Worm (Caenorhabditis elegans) whole organism, L3 larva: Measurements from ENCODE around the gene srh-100.

Source experiments
- R02D3.7 ChIP-seq: fragments of 150-350 bp; optimal IDR thresholded peaks from 2 replicates; lab custom pipeline; 2014; ENCODE audit warnings: missing biosample characterization, missing genetic modification characterization
- ZK546.5 ChIP-seq: sonication (generic microtip); optimal IDR thresholded peaks from 2 replicates; lab custom pipeline; 2017; ENCODE audit warnings: missing biosample characterization, missing genetic modification characterization
- aly-2 ChIP-seq: fragments of 150-350 bp; optimal IDR thresholded peaks from 2 replicates; lab custom pipeline; 2014; ENCODE audit warnings: missing biosample characterization, missing genetic modification characterization
- ama-1 ChIP-seq: fragments of 150-350 bp; optimal IDR thresholded peaks from 2 replicates; lab custom pipeline; 2018
- ceh-16 ChIP-seq: sonication (generic microtip); optimal IDR thresholded peaks from 2 replicates; lab custom pipeline; 2017; ENCODE audit warnings: missing biosample characterization, missing genetic modification characterization
- ceh-28 ChIP-seq: fragments of 150-350 bp; optimal IDR thresholded peaks from 2 replicates; lab custom pipeline; 2014; ENCODE audit warnings: missing biosample characterization, missing genetic modification reagents, missing genetic modification characterization
- ceh-82 ChIP-seq: fragments of 150-350 bp; optimal IDR thresholded peaks from 2 replicates; lab custom pipeline; 2014; ENCODE audit warnings: missing biosample characterization, missing genetic modification characterization
- ceh-9 ChIP-seq: sonication (generic microtip); optimal IDR thresholded peaks from 2 replicates; lab custom pipeline; 2018; ENCODE audit warnings: missing biosample characterization, missing genetic modification characterization
- daf-12 ChIP-seq: fragments of 150-350 bp; optimal IDR thresholded peaks from 2 replicates; lab custom pipeline; 2014; ENCODE audit warnings: missing biosample characterization, missing genetic modification reagents, missing genetic modification characterization
- egl-27 ChIP-seq: sonication (generic microtip); optimal IDR thresholded peaks from 4 replicates; lab custom pipeline; 2017; ENCODE audit warnings: missing biosample characterization, missing genetic modification reagents, missing genetic modification characterization
- egl-5 ChIP-seq: fragments of 150-350 bp; optimal IDR thresholded peaks from 2 replicates; lab custom pipeline; 2017; ENCODE audit warnings: missing biosample characterization, missing genetic modification reagents, missing genetic modification characterization, inconsistent platforms
- elt-1 ChIP-seq: fragments of 150-350 bp; optimal IDR thresholded peaks from 2 replicates; lab custom pipeline; 2014; ENCODE audit warnings: missing biosample characterization, missing genetic modification characterization
- fkh-10 ChIP-seq: sonication (generic microtip); optimal IDR thresholded peaks from 2 replicates; lab custom pipeline; 2017; ENCODE audit warnings: missing biosample characterization, missing genetic modification reagents, missing genetic modification characterization
- fkh-2 ChIP-seq: fragments of 150-350 bp; optimal IDR thresholded peaks from 2 replicates; lab custom pipeline; 2014; ENCODE audit warnings: missing biosample characterization, missing genetic modification reagents, missing genetic modification characterization
- fos-1 ChIP-seq: fragments of 150-350 bp; optimal IDR thresholded peaks from 2 replicates; lab custom pipeline; 2014; ENCODE audit warnings: missing biosample characterization, missing genetic modification characterization
- hmg-11 ChIP-seq: sonication (generic microtip); optimal IDR thresholded peaks from 2 replicates; lab custom pipeline; 2016; ENCODE audit warnings: missing genetic modification characterization, missing compliant biosample characterization
- lin-15B ChIP-seq: fragments of 150-350 bp; optimal IDR thresholded peaks from 2 replicates; lab custom pipeline; 2014; ENCODE audit warnings: missing biosample characterization, missing genetic modification characterization
- lsy-12 ChIP-seq: sonication (generic microtip); optimal IDR thresholded peaks from 2 replicates; lab custom pipeline; 2016; ENCODE audit warnings: mild to moderate bottlenecking, missing genetic modification characterization, missing compliant biosample characterization
- mdl-1 ChIP-seq: fragments of 150-350 bp; optimal IDR thresholded peaks from 2 replicates; lab custom pipeline; 2014; ENCODE audit warnings: missing biosample characterization, missing genetic modification characterization
- mml-1 ChIP-seq: fragments of 150-350 bp; sonication (generic microtip); optimal IDR thresholded peaks from 3 replicates; lab custom pipeline; 2014; ENCODE audit warnings: missing biosample characterization, missing genetic modification characterization
- nfya-1 ChIP-seq: sonication (generic microtip); optimal IDR thresholded peaks from 2 replicates; lab custom pipeline; 2017; ENCODE audit warnings: missing genetic modification characterization, mild to moderate bottlenecking, missing compliant biosample characterization, antibody characterized with exemption, moderate library complexity; ENCODE audit not compliant: insufficient read depth
- nhr-11 ChIP-seq: fragments of 150-350 bp; optimal IDR thresholded peaks from 2 replicates; lab custom pipeline; 2014; ENCODE audit warnings: missing biosample characterization, missing genetic modification characterization
- nhr-12 ChIP-seq: fragments of 150-350 bp; optimal IDR thresholded peaks from 2 replicates; lab custom pipeline; 2014; ENCODE audit warnings: missing biosample characterization, missing genetic modification characterization
- nhr-23 ChIP-seq: fragments of 150-350 bp; optimal IDR thresholded peaks from 2 replicates; lab custom pipeline; 2014; ENCODE audit warnings: missing biosample characterization, missing genetic modification reagents, missing genetic modification characterization
- nhr-237 ChIP-seq: fragments of 150-350 bp; optimal IDR thresholded peaks from 2 replicates; lab custom pipeline; 2014; ENCODE audit warnings: missing biosample characterization, missing genetic modification characterization
- nhr-25 ChIP-seq: sonication (generic microtip); optimal IDR thresholded peaks from 2 replicates; lab custom pipeline; 2017; ENCODE audit warnings: missing biosample characterization, missing genetic modification characterization
- nhr-67 ChIP-seq: fragments of 150-350 bp; optimal IDR thresholded peaks from 2 replicates; lab custom pipeline; 2014; ENCODE audit warnings: missing biosample characterization, missing genetic modification characterization
- nhr-77 ChIP-seq: fragments of 150-350 bp; optimal IDR thresholded peaks from 2 replicates; lab custom pipeline; 2014; ENCODE audit warnings: missing biosample characterization, missing genetic modification characterization
- pqm-1 ChIP-seq: fragments of 150-350 bp; optimal IDR thresholded peaks from 2 replicates; lab custom pipeline; 2017; ENCODE audit warnings: missing biosample characterization, missing genetic modification characterization, inconsistent platforms
- sea-2 ChIP-seq: fragments of 150-350 bp; sonication (generic microtip); optimal IDR thresholded peaks from 4 replicates; lab custom pipeline; 2014; ENCODE audit warnings: missing biosample characterization, missing genetic modification reagents, missing genetic modification characterization
- skn-1 ChIP-seq: fragments of 150-350 bp; optimal IDR thresholded peaks from 2 replicates; lab custom pipeline; 2014; ENCODE audit warnings: missing biosample characterization, missing genetic modification characterization
- tbx-2 ChIP-seq: sonication (generic microtip); optimal IDR thresholded peaks from 2 replicates; lab custom pipeline; 2016; ENCODE audit warnings: mild to moderate bottlenecking, missing genetic modification characterization, missing compliant biosample characterization
- unc-39 ChIP-seq: sonication (generic microtip); optimal IDR thresholded peaks from 4 replicates; lab custom pipeline; 2017; ENCODE audit warnings: missing biosample characterization, missing genetic modification characterization
- unc-62 ChIP-seq: fragments of 150-350 bp; sonication (generic microtip); optimal IDR thresholded peaks from 4 replicates; lab custom pipeline; 2014; ENCODE audit warnings: missing biosample characterization, missing genetic modification reagents, missing genetic modification characterization
- zag-1 ChIP-seq: fragments of 150-350 bp; optimal IDR thresholded peaks from 2 replicates; lab custom pipeline; 2014; ENCODE audit warnings: missing biosample characterization, missing genetic modification characterization
- ztf-11 ChIP-seq: fragments of 150-350 bp; optimal IDR thresholded peaks from 2 replicates; lab custom pipeline; 2014; ENCODE audit warnings: missing biosample characterization, missing genetic modification characterization
- ztf-4 ChIP-seq: fragments of 150-350 bp; optimal IDR thresholded peaks from 2 replicates; lab custom pipeline; 2014; ENCODE audit warnings: missing biosample characterization, missing genetic modification characterization

srh-100 gene

DNA sequence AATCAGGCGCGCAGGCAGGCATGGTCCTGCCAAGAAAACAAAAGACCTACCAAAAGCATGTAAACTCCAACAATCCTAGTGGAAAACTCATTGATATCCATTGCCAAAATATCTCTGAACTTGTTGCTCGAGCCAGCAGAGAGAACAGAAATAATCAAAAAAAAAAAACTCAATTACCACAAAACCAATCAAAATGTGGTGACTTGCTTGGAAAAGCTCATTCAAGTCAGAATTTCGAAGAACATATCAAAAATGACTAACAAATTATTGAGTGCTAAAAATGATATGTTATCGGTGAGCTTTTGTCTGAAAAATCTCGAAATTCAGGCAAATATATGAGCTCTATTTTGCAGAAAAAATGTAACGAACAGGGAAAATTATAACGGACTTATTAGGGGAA is 13.2 kb downstream of the srh-100 start, which contains the start of gene srx-105:
Gene srx-105, minus strand, starts transcription at position 101 of the 400 bp plus-strand sequence.
- TF ChIP-seq ceh-16 (tag; lab: Kevin White, UChicago): no peak
- no peak for TF ChIP-seq nhr-77 (tag; lab: Kevin White, UChicago)
- no peak for TF ChIP-seq ceh-28
- no peak for TF ChIP-seq nhr-12

DNA sequence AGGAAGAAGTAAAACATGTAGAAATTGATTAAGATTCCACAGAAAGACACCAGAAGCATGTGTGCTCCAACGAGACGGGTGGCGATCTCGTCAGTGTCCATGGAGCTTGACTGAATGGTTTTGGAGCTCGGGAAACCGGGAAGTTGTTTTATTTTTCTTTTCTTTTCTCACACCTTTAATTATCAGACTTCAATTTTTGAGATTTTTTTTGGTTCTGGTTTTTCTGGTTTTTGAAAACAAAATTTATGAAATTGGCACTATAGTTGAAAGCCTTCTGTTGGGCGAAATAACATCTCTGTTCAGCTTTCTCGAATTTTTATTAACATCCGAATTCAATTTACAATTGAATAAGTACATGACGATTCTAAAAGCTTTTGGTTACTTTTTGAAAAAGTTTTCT is 14.9 kb downstream of the srh-100 start, which contains the start of gene srx-104:
Gene srx-104, minus strand, starts transcription at position 101 of the 400 bp plus-strand sequence.
- TF ChIP-seq pqm-1 (tag; lab: Kevin White, UChicago): no peak
- TF ChIP-seq egl-27: no peak
- TF ChIP-seq fkh-10: no peak
- TF ChIP-seq ztf-11 (tag; lab: Kevin White, UChicago): no peak
- TF ChIP-seq nfya-1 (tag; lab: Kevin White, UChicago): no peak
- TF ChIP-seq R02D3.7 (tag; lab: Kevin White, UChicago): no peak
- TF ChIP-seq elt-1 (tag; lab: Kevin White, UChicago): no peak
- no peak for TF ChIP-seq nhr-11 (tag; lab: Kevin White, UChicago)
- TF ChIP-seq lin-15B (tag; lab: Kevin White, UChicago): no peak
- no peak for TF ChIP-seq unc-39
- TF ChIP-seq ceh-16 (tag; lab: Kevin White, UChicago): no peak
- no peak for TF ChIP-seq hmg-11 (tag; lab: Kevin White, UChicago)
- TF ChIP-seq nhr-25: no peak
- no peak for TF ChIP-seq unc-62
- no peak for TF ChIP-seq nhr-23 (tag; lab: Kevin White, UChicago)
- TF ChIP-seq egl-5 (tag; lab: Kevin White, UChicago): no peak
- TF ChIP-seq daf-12 (tag; lab: Kevin White, UChicago): no peak
- no peak for TF ChIP-seq ceh-28
- TF ChIP-seq, all 47 proteins: peak for 0

ce11 chrII:3694664-3695063 is 19.8 kb downstream of the srh-100 start, which contains the start of gene srx-102:
Gene srx-102, minus strand, starts transcription at chrII:3694764.
- TF ChIP-seq ama-1 (lab: Kevin White, UChicago) (no peak), skn-1 (tag; lab: Kevin White, UChicago) (no peak), nhr-77 (tag; lab: Kevin White, UChicago) (no peak), pqm-1 (tag; lab: Kevin White, UChicago) (no peak), lsy-12 (tag; lab: Kevin White, UChicago) (no peak), sea-2 (no peak), ceh-16 (tag; lab: Kevin White, UChicago) (no peak), zag-1 (no peak), mdl-1 (no peak), fkh-10 (no peak), ztf-4 (no peak), unc-62 (no peak), nfya-1 (tag; lab: Kevin White, UChicago) (no peak), ZK546.5 (tag; lab: Kevin White, UChicago) (no peak), unc-39 (no peak)

DNA sequence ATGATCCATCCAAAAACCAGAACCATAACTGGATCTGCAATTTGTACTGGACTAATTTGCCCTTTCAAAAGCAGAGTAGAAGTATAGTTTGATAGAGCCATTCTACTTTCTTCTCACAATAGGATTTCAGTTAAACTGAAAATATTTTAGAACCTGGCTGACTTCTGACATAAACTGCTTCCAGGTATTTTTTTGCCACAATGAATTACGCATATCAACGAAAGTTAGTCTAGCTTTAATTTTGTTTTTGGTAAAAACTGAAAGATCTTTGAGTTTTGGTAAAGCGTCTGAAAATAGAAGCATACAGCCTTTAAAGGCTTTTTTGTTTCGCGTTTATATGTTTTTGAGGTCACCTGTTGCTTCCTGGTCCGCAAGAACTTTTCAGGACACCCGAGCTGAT is 23.8 kb downstream of the srh-100 start, which contains the start of gene srx-101:
Gene srx-101, minus strand, starts transcription at position 101 of the 400 bp plus-strand sequence.
- TF ChIP-seq fos-1 (tag; lab: Kevin White, UChicago) (no peak), mml-1 (tag; lab: Kevin White, UChicago) (no peak), fkh-10 (no peak), daf-12 (tag; lab: Kevin White, UChicago) (no peak), mdl-1 (no peak), tbx-2 (no peak), elt-1 (tag; lab: Kevin White, UChicago) (no peak), ceh-28 (no peak), lin-15B (tag; lab: Kevin White, UChicago) (no peak), ZK546.5 (tag; lab: Kevin White, UChicago) (no peak), zag-1 (no peak), ceh-9 (no peak), nhr-237 (tag; lab: Kevin White, UChicago) (no peak)

- no peak for TF ChIP-seq nhr-23 (tag; lab: Kevin White, UChicago)
- TF ChIP-seq R02D3.7 (tag; lab: Kevin White, UChicago): no peak
- TF ChIP-seq ceh-16 (tag; lab: Kevin White, UChicago): no peak
- no peak for TF ChIP-seq ceh-82 (tag; lab: Kevin White, UChicago)
- no peak for TF ChIP-seq nhr-237 (tag; lab: Kevin White, UChicago)
- no peak for TF ChIP-seq ceh-9
- TF ChIP-seq skn-1 (tag; lab: Kevin White, UChicago): no peak
- no peak for TF ChIP-seq fkh-2 (tag; lab: Kevin White, UChicago)
- TF ChIP-seq aly-2 (tag; lab: Kevin White, UChicago): no peak
- no peak for TF ChIP-seq lsy-12 (tag; lab: Kevin White, UChicago)
- TF ChIP-seq mml-1 (tag; lab: Kevin White, UChicago): no peak
- TF ChIP-seq ZK546.5 (tag; lab: Kevin White, UChicago): no peak
- TF ChIP-seq egl-5 (tag; lab: Kevin White, UChicago): no peak
- TF ChIP-seq nhr-67 (tag; lab: Kevin White, UChicago): no peak
- TF ChIP-seq mdl-1: no peak
- TF ChIP-seq daf-12 (tag; lab: Kevin White, UChicago): no peak
- no peak for TF ChIP-seq egl-27
- TF ChIP-seq unc-39: no peak
- no peak for TF ChIP-seq nhr-77 (tag; lab: Kevin White, UChicago)
- TF ChIP-seq nhr-25: no peak
These were observed 26.2 kb downstream of the srh-100 start, which contains the start of gene ifas-1 for ce11 chrII:3688333-3688732. Gene ifas-1, minus strand, starts transcription at chrII:3688719.
